Worm (Caenorhabditis elegans): Measurements from ENCODE around the gene unc-10.

ce11 chrX:7242119-7242518 is 38.0 kb downstream of the unc-10 start:
- TF ChIP-seq nhr-76 (tag; optimal IDR thresholded peaks at IDR 0.05) (no peak), lsy-2 (tag; optimal IDR thresholded peaks at IDR 0.05) (no peak)
